Fruit fly (Drosophila melanogaster): Measurements from ENCODE around the gene CG13361.

DNA sequence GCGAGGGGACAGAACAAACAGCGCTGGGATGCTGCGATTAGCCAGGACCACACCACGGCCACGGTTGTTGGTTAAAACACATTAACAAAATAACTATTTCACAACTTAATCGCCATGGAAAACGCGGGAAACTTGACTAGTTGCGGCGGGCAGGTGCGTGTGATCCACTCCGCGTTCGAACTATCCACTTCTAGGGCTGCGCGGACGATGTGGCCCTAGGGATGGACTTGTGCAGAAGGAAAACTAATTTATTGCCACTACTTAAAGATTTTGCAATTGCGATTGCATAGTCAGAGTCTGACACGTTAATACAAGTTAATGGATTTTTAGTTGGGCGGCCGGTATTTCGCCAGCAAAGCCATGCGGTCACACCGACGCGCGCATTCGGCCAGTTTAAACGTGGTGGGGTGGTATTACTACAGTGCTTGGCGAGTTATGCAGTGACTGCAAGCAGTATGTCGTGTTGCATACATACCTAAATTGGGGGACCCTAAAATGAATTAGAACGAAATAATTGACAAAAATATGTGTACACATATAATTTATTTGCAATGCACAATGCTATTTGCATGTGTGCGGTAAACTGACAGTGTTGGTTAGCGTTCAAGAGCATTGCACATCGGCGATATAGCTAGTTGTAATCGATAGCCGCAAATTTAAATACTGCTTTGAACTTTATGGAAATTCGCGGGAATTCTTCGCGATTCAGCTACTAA, 47.9 kb upstream of the CG13361 start, which contains the start of gene Rbf:
- no peak for TF ChIP-seq CG15710 (tag; optimal IDR thresholded peaks at IDR 0.05)
- no peak for TF ChIP-seq CG14655 (GFP tag; optimal IDR thresholded peaks at IDR 0.05)
- TF ChIP-seq CG4496 (GFP tag; IDR thresholded peaks at IDR 0.05) = no peak
- TF ChIP-seq CG32121 (GFP tag; IDR thresholded peaks at IDR 0.05) = no peak
- no peak for TF ChIP-seq CG34367 (tag; optimal IDR thresholded peaks at IDR 0.05)
- no peak for TF ChIP-seq CG8301 (tag; optimal IDR thresholded peaks at IDR 0.05)

Data from whole organism, pupa.